Worm (Caenorhabditis elegans) whole organism, young adult: ENCODE data around the gene Y22D7AL.11.

Source experiments
- B0019.2 ChIP-seq: fragments of 200-800 bp; sonication (Bioruptor generic); conservative IDR thresholded peaks from 2 replicates; pipeline ENCODE4 v1.3.6; 2022; ENCODE audit warnings: missing genetic modification reagents, missing genetic modification characterization, missing compliant biosample characterization
- C17E4.6 ChIP-seq: fragments of 200-800 bp; sonication (Bioruptor generic); IDR thresholded peaks from 2 replicates; pipeline ENCODE4 v1.3.6; 2022; ENCODE audit warnings: missing genetic modification reagents, missing genetic modification characterization, missing compliant biosample characterization
- D2030.7 ChIP-seq: fragments of 200-800 bp; sonication (Bioruptor generic); IDR thresholded peaks from 2 replicates; pipeline ENCODE4 v1.3.6; 2022; ENCODE audit warnings: missing genetic modification reagents, missing genetic modification characterization, missing compliant biosample characterization
- F33H1.4 ChIP-seq: fragments of 200-800 bp; sonication (Bioruptor generic); IDR thresholded peaks from 2 replicates; pipeline ENCODE4 v1.3.6; 2022; ENCODE audit warnings: missing genetic modification reagents, missing genetic modification characterization, missing compliant biosample characterization
- F39B2.1 ChIP-seq: fragments of 200-800 bp; sonication (Bioruptor generic); IDR thresholded peaks from 2 replicates; pipeline ENCODE4 v1.3.6; 2022; ENCODE audit warnings: missing genetic modification reagents, missing genetic modification characterization, missing compliant biosample characterization
- F49E8.2 ChIP-seq: sonication (generic microtip); optimal IDR thresholded peaks from 3 replicates; lab custom pipeline; 2017; ENCODE audit warnings: missing genetic modification characterization, mild to moderate bottlenecking, missing compliant biosample characterization, antibody characterized with exemption, moderate library complexity; ENCODE audit not compliant: insufficient read depth
- F52B5.7 ChIP-seq: sonication (generic microtip); optimal IDR thresholded peaks from 2 replicates; lab custom pipeline; 2016; ENCODE audit warnings: mild to moderate bottlenecking, missing genetic modification characterization, missing compliant biosample characterization
- F55B11.4 ChIP-seq: sonication (generic microtip); optimal IDR thresholded peaks from 2 replicates; lab custom pipeline; 2016; ENCODE audit warnings: missing compliant biosample characterization, missing genetic modification characterization, borderline replicate concordance; ENCODE audit not compliant: insufficient read depth
- K12H6.12 ChIP-seq: fragments of 200-800 bp; sonication (Bioruptor generic); optimal IDR thresholded peaks from 2 replicates; lab custom pipeline; 2018; ENCODE audit warnings: mild to moderate bottlenecking, missing genetic modification characterization, missing compliant biosample characterization
- T07F8.4 ChIP-seq: sonication (generic microtip); optimal IDR thresholded peaks from 2 replicates; lab custom pipeline; 2016; ENCODE audit warnings: mild to moderate bottlenecking, missing genetic modification characterization, moderate library complexity, missing compliant biosample characterization
- Y56A3A.18 ChIP-seq: fragments of 200-800 bp; sonication (Bioruptor generic); IDR thresholded peaks from 2 replicates; pipeline ENCODE4 v1.3.6; 2022; ENCODE audit warnings: missing genetic modification reagents, missing genetic modification characterization, missing compliant biosample characterization
- Y79H2A.3 ChIP-seq: fragments of 200-800 bp; sonication (Bioruptor generic); conservative IDR thresholded peaks from 2 replicates; pipeline ENCODE4 v1.3.6; 2022; ENCODE audit warnings: missing genetic modification reagents, missing genetic modification characterization, missing compliant biosample characterization
- aptf-3 ChIP-seq: fragments of 200-800 bp; sonication (Bioruptor generic); IDR thresholded peaks from 2 replicates; pipeline ENCODE4 v1.3.6; 2022; ENCODE audit warnings: missing genetic modification characterization, missing compliant biosample characterization
- athp-1 ChIP-seq: sonication (generic microtip); optimal IDR thresholded peaks from 2 replicates; lab custom pipeline; 2017; ENCODE audit warnings: mild to moderate bottlenecking, missing genetic modification characterization, missing compliant biosample characterization
- attf-5 ChIP-seq: fragments of 200-800 bp; sonication (Bioruptor generic); optimal IDR thresholded peaks from 2 replicates; lab custom pipeline; 2018; ENCODE audit warnings: mild to moderate bottlenecking, missing genetic modification characterization, missing compliant biosample characterization
- attf-6 ChIP-seq: fragments of 200-800 bp; sonication (Bioruptor generic); IDR thresholded peaks from 2 replicates; pipeline ENCODE4 v1.3.6; 2022; ENCODE audit warnings: missing genetic modification reagents, missing genetic modification characterization, missing compliant biosample characterization
- bed-1 ChIP-seq: fragments of 200-800 bp; sonication (Bioruptor generic); IDR thresholded peaks from 2 replicates; pipeline ENCODE4 v1.3.6; 2022; ENCODE audit warnings: missing genetic modification reagents, missing genetic modification characterization, missing compliant biosample characterization
- ccch-3 ChIP-seq: fragments of 200-800 bp; sonication (Bioruptor generic); optimal IDR thresholded peaks from 2 replicates; lab custom pipeline; 2018; ENCODE audit warnings: mild to moderate bottlenecking, missing genetic modification characterization, missing compliant biosample characterization
- ceh-27 ChIP-seq: fragments of 200-800 bp; sonication (Bioruptor generic); optimal IDR thresholded peaks from 2 replicates; lab custom pipeline; 2018; ENCODE audit warnings: mild to moderate bottlenecking, missing genetic modification characterization, moderate library complexity, missing compliant biosample characterization
- ceh-40 ChIP-seq: fragments of 200-800 bp; sonication (Bioruptor generic); IDR thresholded peaks from 2 replicates; pipeline ENCODE4 v1.3.6; 2022; ENCODE audit warnings: missing genetic modification characterization, missing compliant biosample characterization
- chd-7 ChIP-seq: sonication (generic microtip); optimal IDR thresholded peaks from 2 replicates; lab custom pipeline; 2016; ENCODE audit warnings: mild to moderate bottlenecking, missing genetic modification characterization, moderate library complexity, missing compliant biosample characterization
- dpff-1 ChIP-seq: sonication (generic microtip); optimal IDR thresholded peaks from 2 replicates; lab custom pipeline; 2017; ENCODE audit warnings: mild to moderate bottlenecking, missing genetic modification characterization, missing compliant biosample characterization
- ets-4 ChIP-seq: fragments of 200-800 bp; sonication (Bioruptor generic); optimal IDR thresholded peaks from 2 replicates; lab custom pipeline; 2018; ENCODE audit warnings: mild to moderate bottlenecking, missing genetic modification characterization, missing compliant biosample characterization
- hlh-26 ChIP-seq: fragments of 200-800 bp; sonication (Bioruptor generic); conservative IDR thresholded peaks from 2 replicates; pipeline ENCODE4 v1.3.6; 2022; ENCODE audit warnings: missing genetic modification reagents, missing genetic modification characterization, missing compliant biosample characterization
- hmg-1.2 ChIP-seq: fragments of 200-800 bp; sonication (Bioruptor generic); IDR thresholded peaks from 2 replicates; pipeline ENCODE4 v1.3.6; 2022; ENCODE audit warnings: missing genetic modification reagents, missing genetic modification characterization, missing compliant biosample characterization
- hmg-20 ChIP-seq: fragments of 200-800 bp; sonication (Bioruptor generic); IDR thresholded peaks from 2 replicates; pipeline ENCODE4 v1.3.6; 2022; ENCODE audit warnings: missing genetic modification reagents, missing genetic modification characterization, missing compliant biosample characterization
- hrde-1 ChIP-seq: sonication (generic microtip); optimal IDR thresholded peaks from 2 replicates; lab custom pipeline; 2016; ENCODE audit warnings: missing genetic modification characterization, mild to moderate bottlenecking, missing compliant biosample characterization, moderate library complexity, missing genotype, missing genetic modification reagents, borderline replicate concordance
- let-526 ChIP-seq: fragments of 200-800 bp; sonication (Bioruptor generic); IDR thresholded peaks from 2 replicates; pipeline ENCODE4 v1.3.6; 2022; ENCODE audit warnings: missing genetic modification reagents, missing genetic modification characterization, missing compliant biosample characterization
- lin-26 ChIP-seq: fragments of 200-800 bp; sonication (Bioruptor generic); IDR thresholded peaks from 2 replicates; pipeline ENCODE4 v1.3.6; 2022; ENCODE audit warnings: missing genetic modification reagents, missing genetic modification characterization, missing compliant biosample characterization
- lin-35 ChIP-seq, 3 experiments: fragments of 150-350 bp in 2 of 3; sonication (generic microtip) in 1 of 3; optimal IDR thresholded peaks; 2 replicates each; lab custom pipeline; 2014 to 2018; ENCODE audit warnings: missing biosample characterization in 3 of 3, missing genetic modification characterization in 3 of 3, missing genetic modification reagents in 3 of 3
- lir-1 ChIP-seq: fragments of 200-800 bp; sonication (Bioruptor generic); conservative IDR thresholded peaks from 2 replicates; pipeline ENCODE4 v1.3.6; 2022; ENCODE audit warnings: missing genetic modification reagents, missing genetic modification characterization, missing compliant biosample characterization
- madf-3 ChIP-seq: fragments of 200-800 bp; sonication (Bioruptor generic); IDR thresholded peaks from 2 replicates; pipeline ENCODE4 v1.3.6; 2022; ENCODE audit warnings: missing genetic modification reagents, missing genetic modification characterization, missing compliant biosample characterization
- mxl-1 ChIP-seq: sonication (generic microtip); optimal IDR thresholded peaks from 2 replicates; lab custom pipeline; 2016; ENCODE audit warnings: missing genetic modification characterization, missing compliant biosample characterization
- nhr-179 ChIP-seq: sonication (generic microtip); optimal IDR thresholded peaks from 2 replicates; lab custom pipeline; 2016; ENCODE audit warnings: mild to moderate bottlenecking, missing genetic modification characterization, missing compliant biosample characterization
- nhr-27 ChIP-seq: fragments of 200-800 bp; sonication (Bioruptor generic); optimal IDR thresholded peaks from 2 replicates; lab custom pipeline; 2018; ENCODE audit warnings: mild to moderate bottlenecking, missing genetic modification characterization, moderate library complexity, missing compliant biosample characterization
- nhr-90 ChIP-seq: sonication (generic microtip); optimal IDR thresholded peaks from 2 replicates; lab custom pipeline; 2016; ENCODE audit warnings: missing genotype, mild to moderate bottlenecking, missing genetic modification characterization, missing compliant biosample characterization
- rcor-1 ChIP-seq: fragments of 200-800 bp; sonication (Bioruptor generic); IDR thresholded peaks from 2 replicates; pipeline ENCODE4 v1.3.6; 2022; ENCODE audit warnings: missing genetic modification reagents, missing genetic modification characterization, missing compliant biosample characterization
- rec-8 ChIP-seq, 2 experiments: sonication (generic microtip); optimal IDR thresholded peaks; 2 replicates each; lab custom pipeline; 2016; ENCODE audit warnings: mild to moderate bottlenecking in 2 of 2, missing genetic modification characterization in 2 of 2, missing genetic modification reagents in 2 of 2, missing genotype in 2 of 2, missing biosample characterization in 1 of 2, missing compliant biosample characterization in 1 of 2, moderate library complexity in 1 of 2
- repo-1 ChIP-seq: sonication (generic microtip); optimal IDR thresholded peaks from 2 replicates; lab custom pipeline; 2017; ENCODE audit warnings: mild to moderate bottlenecking, missing genetic modification characterization, missing compliant biosample characterization
- rpc-1 ChIP-seq, 2 experiments: fragments of 150-350 bp in 1 of 2; sonication (generic microtip) in 1 of 2; optimal IDR thresholded peaks; 2 replicates each; lab custom pipeline; 2014 to 2018; ENCODE audit warnings: missing biosample characterization in 1 of 2, missing genetic modification characterization in 1 of 2, missing genetic modification reagents in 1 of 2, missing genotype in 1 of 2
- snpc-1.3 ChIP-seq: sonication (generic microtip); optimal IDR thresholded peaks from 2 replicates; lab custom pipeline; 2017; ENCODE audit warnings: missing genetic modification characterization, mild to moderate bottlenecking, missing compliant biosample characterization, antibody characterized with exemption, moderate library complexity, missing genotype, missing genetic modification reagents; ENCODE audit not compliant: insufficient read depth
- snpc-3.4 ChIP-seq: sonication (generic microtip); optimal IDR thresholded peaks from 2 replicates; lab custom pipeline; 2017; ENCODE audit warnings: missing genetic modification characterization, mild to moderate bottlenecking, missing compliant biosample characterization, antibody characterized with exemption, moderate library complexity, missing genotype, missing genetic modification reagents
- zfh-2 ChIP-seq: fragments of 200-800 bp; sonication (Bioruptor generic); conservative IDR thresholded peaks from 2 replicates; pipeline ENCODE4 v1.3.6; 2022; ENCODE audit warnings: missing genetic modification reagents, missing genetic modification characterization, missing compliant biosample characterization
- ztf-26 ChIP-seq: sonication (generic microtip); optimal IDR thresholded peaks from 2 replicates; lab custom pipeline; 2017; ENCODE audit warnings: missing genetic modification characterization, missing compliant biosample characterization
- ztf-28 ChIP-seq: fragments of 200-800 bp; sonication (Bioruptor generic); IDR thresholded peaks from 2 replicates; pipeline ENCODE4 v1.3.6; 2022; ENCODE audit warnings: missing genetic modification reagents, missing genetic modification characterization, missing compliant biosample characterization
- ztf-6 ChIP-seq: fragments of 200-800 bp; sonication (Bioruptor generic); IDR thresholded peaks from 2 replicates; pipeline ENCODE4 v1.3.6; 2022; ENCODE audit warnings: missing genetic modification reagents, missing genetic modification characterization, missing compliant biosample characterization

The Y22D7AL.11 gene

DNA sequence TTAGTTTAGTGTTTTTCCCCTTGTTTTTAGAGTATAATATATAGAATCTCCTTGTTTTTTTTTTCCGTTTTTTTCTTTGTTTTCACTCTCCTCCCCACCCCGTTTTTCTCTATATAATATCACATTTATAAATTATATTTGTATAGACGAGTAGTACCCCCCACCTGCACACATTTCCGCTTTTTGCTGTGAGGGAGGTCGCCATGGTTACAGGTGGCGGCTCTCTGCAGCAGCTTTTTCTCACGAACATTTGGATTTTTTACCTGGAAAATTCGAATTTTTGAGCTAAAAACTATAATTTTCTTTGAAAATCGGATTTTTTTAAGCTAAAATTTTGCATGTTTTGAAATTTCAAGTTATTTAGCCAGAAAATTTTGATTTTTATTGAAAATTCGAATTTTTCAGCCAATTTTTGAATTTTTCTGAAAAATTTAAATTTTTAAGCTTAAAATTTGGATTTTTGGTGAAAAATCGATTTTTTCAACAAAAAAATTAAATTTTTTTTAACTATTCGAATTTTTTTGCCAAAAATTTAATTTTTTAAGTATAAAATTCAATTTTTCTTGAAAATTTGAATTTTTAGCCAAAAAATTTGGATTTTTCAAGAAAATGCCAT lies 8.4 kb downstream of the Y22D7AL.11 start (continued):
- TF ChIP-seq madf-3 (peak; percentile 80; the same call in 1 of the 2 replicates), nhr-27 (tag; lab: Kevin White, UChicago) (no peak), hmg-1.2 (GFP tag; lab: Robert Waterston, UW) (peak; percentile 15; the same call in 1 of the 2 replicates), snpc-3.4 (tag; lab: Kevin White, UChicago) (no peak), F33H1.4 (GFP tag; lab: Robert Waterston, UW) (no peak), F49E8.2 (tag; lab: Kevin White, UChicago) (peak; percentile 74), chd-7 (tag; lab: Kevin White, UChicago) (peak; percentile 85), athp-1 (tag; lab: Kevin White, UChicago) (peak; percentile 91), K12H6.12 (tag; lab: Kevin White, UChicago) (no peak), Y79H2A.3 (GFP tag; lab: Robert Waterston, UW) (no peak), hlh-26 (GFP tag; lab: Robert Waterston, UW) (no peak), hmg-20 (GFP tag; lab: Robert Waterston, UW) (0 out of 2 replicates have a peak, but pooled peaks have one; percentile 19), mxl-1 (no peak), lin-26 (GFP tag; lab: Robert Waterston, UW) (peak; percentile 78), ceh-40 (0 out of 2 replicates have a peak, but pooled peaks have one; percentile 18), snpc-1.3 (tag; lab: Kevin White, UChicago) (no peak), attf-5 (GFP tag; lab: Kevin White, UChicago) (peak; percentile 15), Y56A3A.18 (peak; percentile 71), F55B11.4 (tag; lab: Kevin White, UChicago) (no peak), nhr-90 (peak; percentile 28), nhr-179 (no peak), hrde-1 (tag; lab: Kevin White, UChicago) (peak; percentile 65), lir-1 (no peak), dpff-1 (peak; percentile 56), ceh-27 (GFP tag; lab: Kevin White, UChicago) (no peak), bed-1 (GFP tag; lab: Robert Waterston, UW) (0 out of 2 replicates have a peak, but pooled peaks have one; percentile 26), rec-8 (tag; optimal IDR thresholded peaks at IDR 0.05; lab: Kevin White, UChicago) (no peak), zfh-2 (GFP tag; lab: Robert Waterston, UW) (no peak), F39B2.1 (GFP tag; lab: Robert Waterston, UW) (0 out of 2 replicates have a peak, but pooled peaks have one; percentile 66), let-526 (no peak), ztf-28 (GFP tag; lab: Robert Waterston, UW) (no peak), ets-4 (GFP tag; lab: Kevin White, UChicago) (no peak), repo-1 (no peak), B0019.2 (no peak), ztf-6 (GFP tag; lab: Robert Waterston, UW) (no peak), rcor-1 (GFP tag; lab: Robert Waterston, UW) (no peak), rpc-1 (optimal IDR thresholded peaks at IDR 0.05; lab: Kevin White, UChicago) (no peak), rpc-1 (tag; optimal IDR thresholded peaks at IDR 0.05; lab: Kevin White, UChicago) (no peak), attf-6 (GFP tag; lab: Robert Waterston, UW) (0 out of 2 replicates have a peak, but pooled peaks have one; percentile 52), F52B5.7 (tag; lab: Kevin White, UChicago) (peak; percentile 89), C17E4.6 (GFP tag; lab: Robert Waterston, UW) (no peak; the same call in 1 of the 2 replicates), lin-35 (GFP tag; optimal IDR thresholded peaks at IDR 0.05; lab: Kevin White, UChicago) (no peak), ztf-26 (tag; lab: Kevin White, UChicago) (peak; percentile 6), T07F8.4 (peak; percentile 14), ccch-3 (GFP tag; lab: Kevin White, UChicago) (no peak), aptf-3 (peak; percentile 82; the same call in 1 of the 2 replicates), D2030.7 (GFP tag; lab: Robert Waterston, UW) (no peak)
